Fruit fly (Drosophila melanogaster) whole organism, wandering third instar larva: Measurements from ENCODE around the gene sty.

ENCODE experiments used
- CG9705 ChIP-seq: fragments of 200-800 bp; sonication (Bioruptor generic); optimal IDR thresholded peaks from 2 replicates; lab custom pipeline; 2018; ENCODE audit warnings: missing biosample characterization, mild to moderate bottlenecking, missing genetic modification characterization
- Dfd ChIP-seq: fragments of >200 bp; optimal IDR thresholded peaks from 2 replicates; lab custom pipeline; 2017; ENCODE audit warnings: missing biosample characterization, missing genetic modification characterization
- Dif ChIP-seq: fragments of 200-275, 200-300 bp; sonication (Bioruptor generic); optimal IDR thresholded peaks from 2 replicates; lab custom pipeline; 2018; ENCODE audit warnings: missing biosample characterization, missing genetic modification characterization; ENCODE audit not compliant: partially characterized antibody
- HLH106 ChIP-seq: fragments of 200-800 bp; optimal IDR thresholded peaks from 3 replicates; lab custom pipeline; 2019; ENCODE audit warnings: missing biosample characterization, mild to moderate bottlenecking, missing genetic modification characterization, moderate library complexity
- Jra ChIP-seq: sonication (Bioruptor generic); optimal IDR thresholded peaks from 2 replicates; lab custom pipeline; 2016; ENCODE audit warnings: missing biosample characterization, missing genetic modification characterization
- dmrt93B ChIP-seq: fragments of 200-800 bp; sonication (Bioruptor generic); optimal IDR thresholded peaks from 2 replicates; lab custom pipeline; 2018; ENCODE audit warnings: missing biosample characterization, mild to moderate bottlenecking, missing genetic modification characterization
- ey ChIP-seq: fragments of 200-800 bp; sonication (Bioruptor generic); optimal IDR thresholded peaks from 2 replicates; lab custom pipeline; 2016; ENCODE audit warnings: missing biosample characterization, missing genetic modification characterization
- fru ChIP-seq: fragments of 200-800 bp; sonication (Bioruptor generic); optimal IDR thresholded peaks from 3 replicates; lab custom pipeline; 2016; ENCODE audit warnings: missing biosample characterization, mild to moderate bottlenecking, missing genetic modification characterization
- h ChIP-seq: fragments of 200-800 bp; sonication (Bioruptor generic); optimal IDR thresholded peaks from 3 replicates; lab custom pipeline; 2016; ENCODE audit warnings: missing biosample characterization, mild to moderate bottlenecking, missing genetic modification characterization
- psq ChIP-seq: fragments of 200-800 bp; sonication (Bioruptor generic); optimal IDR thresholded peaks from 3 replicates; lab custom pipeline; 2017; ENCODE audit warnings: missing biosample characterization, mild to moderate bottlenecking, missing genetic modification characterization, moderate library complexity
- sage ChIP-seq: fragments of 200-800 bp; sonication (Bioruptor generic); optimal IDR thresholded peaks from 2 replicates; lab custom pipeline; 2016; ENCODE audit warnings: missing biosample characterization, mild to moderate bottlenecking, missing genetic modification characterization
- tai ChIP-seq: sonication (Bioruptor generic); optimal IDR thresholded peaks from 2 replicates; lab custom pipeline; 2016; ENCODE audit warnings: missing biosample characterization, missing genetic modification characterization
- usp ChIP-seq: fragments of >200 bp; optimal IDR thresholded peaks from 2 replicates; lab custom pipeline; 2017; ENCODE audit warnings: missing biosample characterization, missing genetic modification characterization
- woc ChIP-seq: sonication (Bioruptor generic); optimal IDR thresholded peaks from 2 replicates; lab custom pipeline; 2016; ENCODE audit warnings: missing biosample characterization, mild to moderate bottlenecking, missing genetic modification characterization

DNA sequence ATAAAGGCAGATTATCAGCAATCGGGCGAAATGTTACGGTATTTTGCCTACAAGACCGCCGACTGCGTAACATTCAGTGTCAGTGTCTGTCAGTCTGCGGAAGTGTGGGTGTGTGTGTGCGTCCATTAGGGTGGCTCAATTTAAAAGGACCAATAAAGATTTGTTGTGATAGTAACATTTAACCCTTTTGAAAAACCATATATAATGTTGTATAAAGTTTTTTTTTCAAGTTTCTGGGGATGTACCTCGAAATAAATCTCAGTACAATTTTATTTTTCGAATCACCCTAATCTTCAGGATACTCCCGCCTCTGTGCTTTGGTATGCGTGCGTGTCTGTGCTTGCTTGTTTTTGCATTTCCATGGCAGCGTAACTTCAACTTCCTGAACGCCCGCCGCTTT is 48.1 kb upstream of the sty start:
- no peak for TF ChIP-seq Jra (GFP tag; lab: Kevin White, UChicago)
- TF ChIP-seq h (GFP tag; lab: Kevin White, UChicago), result peak; percentile 56
- TF ChIP-seq woc (GFP tag; lab: Kevin White, UChicago), result no peak
- TF ChIP-seq psq, result no peak
- no peak for TF ChIP-seq Dfd (GFP tag; lab: Kevin White, UChicago)
- no peak for TF ChIP-seq CG9705 (GFP tag; lab: Kevin White, UChicago)
- no peak for TF ChIP-seq dmrt93B (GFP tag; lab: Kevin White, UChicago)
- TF ChIP-seq HLH106 (tag; lab: Kevin White, UChicago), result peak; percentile 47
- TF ChIP-seq tai (GFP tag; lab: Kevin White, UChicago), result no peak
- peak; percentile 60 for TF ChIP-seq fru (GFP tag; lab: Kevin White, UChicago)
- peak; percentile 37 for TF ChIP-seq ey
- TF ChIP-seq Dif (GFP tag; lab: Kevin White, UChicago), result no peak
- TF ChIP-seq sage, result no peak
- no peak for TF ChIP-seq usp (GFP tag; lab: Kevin White, UChicago)
